Worm (Caenorhabditis elegans): Measurements from ENCODE around the gene Y102A5C.4.

The Y102A5C.4 gene

ce11 chrV:16956229-16956628 is 34.2 kb downstream of the Y102A5C.4 start, which contains the start of gene clec-239:
TSS of gene clec-239 (plus strand) at chrV:16956529.
- TF ChIP-seq tbx-2 (tag; optimal IDR thresholded peaks at IDR 0.05) (no peak), elt-1 (tag; optimal IDR thresholded peaks at IDR 0.05) (no peak), skn-1 (tag; optimal IDR thresholded peaks at IDR 0.05) (no peak), nhr-237 (tag; optimal IDR thresholded peaks at IDR 0.05) (no peak), nhr-28 (tag; optimal IDR thresholded peaks at IDR 0.05) (no peak), ceh-9 (tag; optimal IDR thresholded peaks at IDR 0.05) (no peak), lsy-12 (tag; optimal IDR thresholded peaks at IDR 0.05) (no peak), lin-39 (tag; optimal IDR thresholded peaks at IDR 0.05) (no peak), fkh-2 (tag; optimal IDR thresholded peaks at IDR 0.05) (no peak), daf-12 (tag; optimal IDR thresholded peaks at IDR 0.05) (no peak)

ce11 chrV:16958975-16959374 is 36.9 kb downstream of the Y102A5C.4 start:
- TF ChIP-seq skn-1 (tag; optimal IDR thresholded peaks at IDR 0.05) (peak; percentile 15), mml-1 (tag; optimal IDR thresholded peaks at IDR 0.05) (no peak), zag-1 (tag; optimal IDR thresholded peaks at IDR 0.05) (no peak), nhr-76 (tag; optimal IDR thresholded peaks at IDR 0.05) (no peak), ama-1 (optimal IDR thresholded peaks at IDR 0.05) (no peak), pha-4 (tag; optimal IDR thresholded peaks at IDR 0.05) (no peak), nhr-43 (tag; optimal IDR thresholded peaks at IDR 0.05; ENCODE audit: poor library complexity, severe bottlenecking) (no peak), hmg-11 (tag; optimal IDR thresholded peaks at IDR 0.05) (no peak), nfya-1 (tag; optimal IDR thresholded peaks at IDR 0.05; ENCODE audit: insufficient read depth) (peak; percentile 93)

- TF ChIP-seq pha-4 (tag; optimal IDR thresholded peaks at IDR 0.05) = peak; percentile 93
- TF ChIP-seq hmg-11 (tag; optimal IDR thresholded peaks at IDR 0.05) = peak; percentile 50
- TF ChIP-seq lin-15B (tag; optimal IDR thresholded peaks at IDR 0.05) = peak; percentile 94
- TF ChIP-seq ceh-82 (tag; optimal IDR thresholded peaks at IDR 0.05) = peak; percentile 85
- no peak for TF ChIP-seq ZK546.5 (tag; optimal IDR thresholded peaks at IDR 0.05)
- no peak for TF ChIP-seq nhr-11 (tag; optimal IDR thresholded peaks at IDR 0.05)
- TF ChIP-seq aly-2 (tag; optimal IDR thresholded peaks at IDR 0.05) = no peak
- TF ChIP-seq lin-39 (tag; optimal IDR thresholded peaks at IDR 0.05) = peak; percentile 92
- peak; percentile 93 for TF ChIP-seq snpc-4 (tag; optimal IDR thresholded peaks at IDR 0.05)
- TF ChIP-seq ceh-28 (tag; optimal IDR thresholded peaks at IDR 0.05) = peak; percentile 82
- no peak for TF ChIP-seq eor-1 (tag; optimal IDR thresholded peaks at IDR 0.05)
- peak; percentile 64 for TF ChIP-seq elt-2 (tag; optimal IDR thresholded peaks at IDR 0.05)
- TF ChIP-seq mml-1 (tag; optimal IDR thresholded peaks at IDR 0.05) = no peak
- TF ChIP-seq unc-62 (GFP tag; optimal IDR thresholded peaks at IDR 0.05) = peak; percentile 35
- no peak for TF ChIP-seq nhr-67 (tag; optimal IDR thresholded peaks at IDR 0.05)
- peak; percentile 7 for TF ChIP-seq fos-1 (tag; optimal IDR thresholded peaks at IDR 0.05)
- peak; percentile 64 for TF ChIP-seq tbx-2 (tag; optimal IDR thresholded peaks at IDR 0.05)
- TF ChIP-seq nhr-25 (tag; optimal IDR thresholded peaks at IDR 0.05) = peak; percentile 87
- no peak for TF ChIP-seq elt-3 (tag; optimal IDR thresholded peaks at IDR 0.05)
- peak; percentile 93 for TF ChIP-seq skn-1 (tag; optimal IDR thresholded peaks at IDR 0.05)
- TF ChIP-seq egl-5 (tag; optimal IDR thresholded peaks at IDR 0.05) = peak; percentile 97
- TF ChIP-seq daf-12 (tag; optimal IDR thresholded peaks at IDR 0.05) = no peak
- TF ChIP-seq R02D3.7 (tag; optimal IDR thresholded peaks at IDR 0.05) = peak; percentile 81
- TF ChIP-seq nfya-1 (tag; optimal IDR thresholded peaks at IDR 0.05; ENCODE audit: insufficient read depth) = peak; percentile 92
- peak; percentile 47 for TF ChIP-seq lsy-12 (tag; optimal IDR thresholded peaks at IDR 0.05)
- TF ChIP-seq jun-1 (tag; optimal IDR thresholded peaks at IDR 0.05) = peak; percentile 67
- peak; percentile 63 for TF ChIP-seq ama-1 (optimal IDR thresholded peaks at IDR 0.05)
- TF ChIP-seq nhr-28 (tag; optimal IDR thresholded peaks at IDR 0.05) = no peak
- peak; percentile 83 for TF ChIP-seq fkh-10 (GFP tag; optimal IDR thresholded peaks at IDR 0.05)
- peak; percentile 78 for TF ChIP-seq pqm-1 (tag; optimal IDR thresholded peaks at IDR 0.05)
- peak; percentile 94 for TF ChIP-seq nhr-23 (tag; optimal IDR thresholded peaks at IDR 0.05)
- no peak for TF ChIP-seq egl-27 (tag; optimal IDR thresholded peaks at IDR 0.05)
- peak; percentile 36 for TF ChIP-seq nhr-77 (tag; optimal IDR thresholded peaks at IDR 0.05)
- no peak for TF ChIP-seq sea-2 (GFP tag; optimal IDR thresholded peaks at IDR 0.05)
- no peak for TF ChIP-seq unc-39 (tag; optimal IDR thresholded peaks at IDR 0.05)
- no peak for TF ChIP-seq nhr-43 (tag; optimal IDR thresholded peaks at IDR 0.05; ENCODE audit: poor library complexity, severe bottlenecking)
These were observed 43.6 kb downstream of the Y102A5C.4 start, which contains the start of gene efl-1 for ce11 chrV:16965655-16966054. TSS of gene efl-1 (minus strand) at chrV:16965675.
